Fruit fly (Drosophila melanogaster): ENCODE measurements around the gene neur.

neur gene

DNA sequence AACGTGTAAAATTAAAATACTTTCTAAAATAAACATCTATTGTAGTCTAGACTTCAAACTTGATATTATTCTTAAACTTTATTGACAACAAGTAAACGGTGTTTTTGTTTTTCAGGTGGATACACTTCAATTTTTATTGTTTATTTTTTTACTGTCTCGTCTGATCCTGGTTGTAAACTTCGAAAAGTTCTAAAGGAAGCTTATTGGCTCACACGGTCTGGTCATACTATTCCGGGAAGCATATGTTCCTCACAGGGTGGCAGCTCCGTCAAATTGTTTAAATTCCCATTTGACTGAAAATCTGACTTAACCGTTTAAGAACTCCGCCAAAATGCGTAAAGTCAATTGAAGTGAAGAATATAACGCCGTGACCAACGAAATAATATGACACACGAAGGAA lies 31.1 kb downstream of the neur start, which contains the start of gene CG11983 (continued):
- TF ChIP-seq dac (GFP tag; optimal IDR thresholded peaks at IDR 0.05) (no peak), Eip78C (GFP tag) (peak; percentile 60), acj6 (GFP tag; optimal IDR thresholded peaks at IDR 0.05) (no peak), Ets96B (tag; optimal IDR thresholded peaks at IDR 0.05) (peak; percentile 13)

DNA sequence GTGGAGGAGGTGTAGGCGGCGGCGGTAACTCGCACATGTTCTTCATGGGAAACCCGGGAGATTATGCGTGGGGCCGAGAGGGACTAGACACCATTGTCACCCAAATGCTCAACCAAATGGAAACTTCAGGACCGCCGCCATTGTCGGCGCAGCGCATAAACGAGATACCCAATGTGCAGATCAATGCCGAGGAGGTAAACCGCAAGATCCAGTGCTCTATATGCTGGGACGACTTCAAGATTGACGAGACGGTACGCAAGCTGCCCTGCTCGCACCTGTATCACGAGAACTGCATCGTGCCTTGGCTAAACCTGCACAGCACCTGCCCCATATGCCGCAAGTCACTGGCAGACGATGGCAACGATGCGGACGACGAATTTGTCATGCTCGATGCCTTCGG lies 32.0 kb downstream of the neur start:
- TF ChIP-seq Hr38 (GFP tag; optimal IDR thresholded peaks at IDR 0.05) (no peak), fd85E (GFP tag; optimal IDR thresholded peaks at IDR 0.05) (no peak), dac (GFP tag; optimal IDR thresholded peaks at IDR 0.05) (no peak), eg (GFP tag; IDR thresholded peaks at IDR 0.05) (no peak), fd59A (GFP tag; optimal IDR thresholded peaks at IDR 0.05) (no peak), acj6 (GFP tag; optimal IDR thresholded peaks at IDR 0.05) (no peak), Eip93F (GFP tag; optimal IDR thresholded peaks at IDR 0.05) (no peak), CG11762 (GFP tag; optimal IDR thresholded peaks at IDR 0.05; ENCODE audit: insufficient read depth) (no peak), CG15336 (GFP tag; IDR thresholded peaks at IDR 0.05) (no peak), CG16779 (tag; optimal IDR thresholded peaks at IDR 0.05) (no peak), pdm3 (GFP tag; optimal IDR thresholded peaks at IDR 0.05) (no peak), Sox102F (GFP tag; optimal IDR thresholded peaks at IDR 0.05) (no peak), Ets21C (GFP tag; optimal IDR thresholded peaks at IDR 0.05) (no peak), Smox (GFP tag; optimal IDR thresholded peaks at IDR 0.05) (no peak), lz (GFP tag; optimal IDR thresholded peaks at IDR 0.05) (no peak), CG3919 (GFP tag; optimal IDR thresholded peaks at IDR 0.05) (no peak), CG10669 (GFP tag; optimal IDR thresholded peaks at IDR 0.05) (no peak), CG8319 (GFP tag; optimal IDR thresholded peaks at IDR 0.05) (no peak), CG8119 (GFP tag; IDR thresholded peaks at IDR 0.05) (no peak)

DNA sequence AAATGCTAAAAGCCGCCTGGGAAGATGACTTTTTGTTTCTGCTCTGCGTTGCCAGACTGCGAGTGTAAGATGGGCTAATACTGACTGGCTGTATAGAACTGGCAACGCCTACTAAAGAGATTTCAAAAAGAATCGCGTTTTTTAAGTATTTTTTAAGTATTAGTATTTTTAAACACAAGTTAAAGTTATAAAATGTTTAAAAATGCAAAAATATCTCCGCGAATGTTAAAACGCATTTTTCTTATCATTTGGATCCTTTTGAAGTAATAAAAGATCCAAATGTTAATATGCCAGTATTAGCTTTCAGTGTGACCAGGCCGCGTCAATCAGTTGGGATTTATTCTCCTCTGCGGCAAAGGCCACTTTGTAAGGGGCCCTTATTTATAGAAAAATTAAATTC lies 33.1 kb downstream of the neur start, which contains the start of the genes Prosbeta3 and Iru:
Gene Prosbeta3, minus strand, starts transcription at position 98 of the 400 bp plus-strand sequence.
Gene Iru, plus strand, starts transcription at position 328 of the 400 bp plus-strand sequence.
- no peak for TF ChIP-seq dac (GFP tag; optimal IDR thresholded peaks at IDR 0.05)
- no peak for TF ChIP-seq CG9139 (GFP tag; optimal IDR thresholded peaks at IDR 0.05)
- TF ChIP-seq fkh (GFP tag; optimal IDR thresholded peaks at IDR 0.05): peak; percentile 86
- TF ChIP-seq Eip78C (GFP tag): peak; percentile 64
- peak; percentile 53 for TF ChIP-seq dsx (GFP tag; optimal IDR thresholded peaks at IDR 0.05; ENCODE audit: poor library complexity, severe bottlenecking)
- TF ChIP-seq esn (GFP tag; optimal IDR thresholded peaks at IDR 0.05): peak; percentile 2
- peak; percentile 13 for TF ChIP-seq Sox14 (GFP tag; optimal IDR thresholded peaks at IDR 0.05)
- no peak for TF ChIP-seq CG10669 (GFP tag; optimal IDR thresholded peaks at IDR 0.05)

DNA sequence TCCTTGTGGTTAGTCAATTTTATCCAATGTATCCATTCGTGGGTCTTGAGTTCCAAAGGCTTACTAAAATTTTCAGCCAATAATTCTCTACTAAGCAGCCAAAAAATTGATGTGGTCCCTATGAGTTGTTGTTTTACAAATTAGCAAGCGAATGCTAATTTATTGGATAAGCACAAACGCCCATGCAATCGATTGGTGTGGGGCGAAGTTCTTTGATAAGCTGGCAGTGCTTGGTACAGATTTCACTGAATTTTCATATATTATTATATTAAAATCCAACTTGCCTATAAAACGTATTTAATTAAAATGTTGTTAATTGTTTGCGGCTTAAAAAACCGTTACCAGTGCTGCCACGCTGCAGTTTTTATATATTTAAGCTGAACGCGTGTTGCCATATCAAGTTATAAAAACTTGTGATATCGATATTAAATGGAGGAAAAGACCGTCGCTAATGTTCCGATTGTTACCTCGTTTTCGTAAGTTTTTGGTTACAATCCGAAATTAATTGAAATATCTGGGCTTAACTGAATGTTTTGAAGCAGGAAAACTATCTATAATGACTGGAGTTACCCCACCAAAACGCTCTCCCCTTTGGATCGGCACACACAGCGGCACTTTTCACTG lies 35.6 kb downstream of the neur start, which contains the start of the genes CG31100 and CG11980:
Gene CG31100, minus strand, starts transcription at position 51 of the 624 bp plus-strand sequence.
Gene CG11980, plus strand, starts transcription at position 418 of the 624 bp plus-strand sequence.
- TF ChIP-seq CG10669 (GFP tag; optimal IDR thresholded peaks at IDR 0.05): no peak
- peak; percentile 32 for TF ChIP-seq fkh (GFP tag; optimal IDR thresholded peaks at IDR 0.05)
- peak; percentile 33 for TF ChIP-seq esn (GFP tag; optimal IDR thresholded peaks at IDR 0.05)
- no peak for TF ChIP-seq CG6792 (GFP tag; optimal IDR thresholded peaks at IDR 0.05)
- TF ChIP-seq Hr4 (GFP tag; optimal IDR thresholded peaks at IDR 0.05): no peak

DNA sequence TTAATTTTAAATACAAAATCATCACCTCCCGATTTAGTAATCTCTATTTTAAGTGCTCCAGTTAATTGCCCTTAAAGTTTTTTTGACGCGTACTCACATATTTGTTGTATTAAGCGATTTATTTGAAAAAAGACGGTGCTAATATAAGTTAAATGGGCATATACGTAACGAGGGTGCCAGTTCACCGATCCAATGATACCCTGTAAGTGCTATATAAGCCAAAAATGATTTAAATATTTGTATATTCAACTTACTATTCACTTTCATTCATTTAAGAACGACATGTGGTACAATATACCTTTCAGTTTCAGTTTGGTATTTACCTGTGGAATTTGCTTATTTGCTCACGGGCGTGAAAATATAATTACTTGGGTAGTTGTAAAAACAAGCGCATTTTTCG lies 36.7 kb downstream of the neur start:
- TF ChIP-seq Sox14 (GFP tag; optimal IDR thresholded peaks at IDR 0.05) (no peak), Eip78C (GFP tag) (peak; percentile 6), fkh (GFP tag; optimal IDR thresholded peaks at IDR 0.05) (peak; percentile 19), CG11762 (GFP tag; optimal IDR thresholded peaks at IDR 0.05; ENCODE audit: insufficient read depth) (no peak), topi (GFP tag; optimal IDR thresholded peaks at IDR 0.05) (peak; percentile 1)

DNA sequence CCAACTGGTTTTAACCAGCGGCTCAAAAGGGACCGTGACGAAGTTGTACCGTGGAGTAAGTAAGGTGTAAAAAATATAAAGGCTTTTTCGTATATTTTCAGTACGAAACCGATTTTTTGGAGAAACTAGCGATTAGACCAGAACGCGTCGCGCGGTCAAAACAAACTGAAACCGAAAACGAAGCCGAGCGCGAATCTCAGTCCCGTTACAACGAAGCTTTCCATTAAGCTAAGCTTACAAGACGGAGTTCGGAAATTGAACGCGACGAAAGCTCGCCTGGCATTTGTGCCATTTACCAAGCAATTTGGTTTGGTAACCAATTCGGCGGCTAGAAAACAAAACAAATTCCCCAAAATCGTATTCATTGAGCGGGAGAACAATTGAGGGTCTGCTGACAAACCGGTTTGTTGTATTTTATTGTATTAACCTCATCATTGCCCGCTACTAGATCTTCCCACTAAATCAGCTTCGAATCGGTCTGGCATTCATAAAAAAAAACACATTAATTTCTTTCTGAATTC lies 37.5 kb downstream of the neur start:
- TF ChIP-seq pdm3 (GFP tag; optimal IDR thresholded peaks at IDR 0.05): no peak
- no peak for TF ChIP-seq dac (GFP tag; optimal IDR thresholded peaks at IDR 0.05)
- TF ChIP-seq fd85E (GFP tag; optimal IDR thresholded peaks at IDR 0.05): no peak
- TF ChIP-seq CG10669 (GFP tag; optimal IDR thresholded peaks at IDR 0.05): no peak
- no peak for TF ChIP-seq Sox15 (GFP tag; optimal IDR thresholded peaks at IDR 0.05)
- TF ChIP-seq Gug (GFP tag; IDR thresholded peaks at IDR 0.05): no peak
